Worm (Caenorhabditis elegans) whole organism, L1 larva: ENCODE data around the gene cpf-1.

ENCODE experiments used
- blmp-1 ChIP-seq: fragments of 150-350 bp; optimal IDR thresholded peaks from 2 replicates; lab custom pipeline; 2014; ENCODE audit warnings: missing biosample characterization, missing genetic modification characterization
- lsy-2 ChIP-seq, 2 experiments: fragments of 150-350 bp; optimal IDR thresholded peaks; 2 replicates each; lab custom pipeline; 2014; ENCODE audit warnings: missing biosample characterization in 2 of 2, missing genetic modification characterization in 2 of 2

- TF ChIP-seq lsy-2 (tag; optimal IDR thresholded peaks at IDR 0.05; lab: Kevin White, UChicago) (no peak), blmp-1 (tag; lab: Kevin White, UChicago) (no peak)
Observed at ce11 chrII:8627907-8628306, 25.7 kb upstream of the cpf-1 start.
